Worm (Caenorhabditis elegans): ENCODE results near the gene irld-15.
"Not testable (repeated sequence)": the region's sequence is repeated elsewhere in the genome, so short reads cannot be mapped to it uniquely, and the experiment has no call there.

DNA sequence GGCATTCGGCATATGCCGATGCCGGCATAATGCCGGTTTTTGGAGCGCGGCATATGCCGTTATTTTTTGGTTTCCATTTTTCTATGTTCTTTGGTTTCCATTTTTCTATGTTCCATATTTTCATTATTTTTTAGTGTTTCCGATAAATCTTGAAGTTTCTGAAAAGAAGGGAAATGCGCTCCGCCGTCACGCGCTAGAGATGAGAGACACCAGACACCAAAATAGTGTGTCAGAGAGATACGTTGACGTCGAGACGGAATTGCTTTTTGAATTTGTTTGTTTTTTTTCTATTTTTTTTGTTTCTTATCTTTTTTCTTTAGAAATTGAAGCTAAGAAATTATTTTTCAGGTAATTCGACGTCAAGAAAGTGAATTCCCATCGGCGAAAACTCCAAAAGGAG lies 48.5 kb downstream of the irld-15 start, which contains the start of gene F41B5.1:
- not testable (repeated sequence) for TF ChIP-seq tbx-2 (tag; optimal IDR thresholded peaks at IDR 0.05); C34B4.2 (tag; optimal IDR thresholded peaks at IDR 0.05); fkh-8 (tag; optimal IDR thresholded peaks at IDR 0.05); rnt-1 (tag; optimal IDR thresholded peaks at IDR 0.05); ceh-82 (tag; optimal IDR thresholded peaks at IDR 0.05); hlh-17 (GFP tag; optimal IDR thresholded peaks at IDR 0.05; ENCODE audit: borderline replicate concordance); efl-1 (optimal IDR thresholded peaks at IDR 0.05); efl-1 (GFP tag; optimal IDR thresholded peaks at IDR 0.05 in 1 of 2); egl-27 (tag; optimal IDR thresholded peaks at IDR 0.05); fkh-10 (GFP tag; optimal IDR thresholded peaks at IDR 0.05); blmp-1 (tag; optimal IDR thresholded peaks at IDR 0.05)

Data from whole organism, L1 larva.